Worm (Caenorhabditis elegans) whole organism, early embryonic: ENCODE data around the gene B0244.7.

Experiments
- B0310.2 ChIP-seq: sonication (generic microtip); optimal IDR thresholded peaks from 2 replicates; lab custom pipeline; 2016; ENCODE audit warnings: mild to moderate bottlenecking, missing genetic modification characterization, missing compliant biosample characterization
- ama-1 ChIP-seq: fragments of 150-350 bp; optimal IDR thresholded peaks from 2 replicates; lab custom pipeline; 2014
- ceh-13 ChIP-seq: fragments of 200-800 bp; sonication (Bioruptor generic); optimal IDR thresholded peaks from 2 replicates; lab custom pipeline; 2018; ENCODE audit warnings: mild to moderate bottlenecking, missing genetic modification characterization, missing compliant biosample characterization
- ets-7 ChIP-seq: sonication (generic microtip); optimal IDR thresholded peaks from 2 replicates; lab custom pipeline; 2016; ENCODE audit warnings: missing genotype, missing genetic modification characterization, missing compliant biosample characterization
- flt-1 ChIP-seq: fragments of 200-800 bp; sonication (Bioruptor generic); IDR thresholded peaks from 2 replicates; pipeline ENCODE4 v1.3.6; 2022; ENCODE audit warnings: missing genetic modification characterization, missing compliant biosample characterization
- hmbx-1 ChIP-seq: sonication (generic microtip); optimal IDR thresholded peaks from 2 replicates; lab custom pipeline; 2016; ENCODE audit warnings: mild to moderate bottlenecking, missing genetic modification characterization, missing compliant biosample characterization
- hmg-4 ChIP-seq: fragments of 200-800 bp; sonication (Bioruptor generic); optimal IDR thresholded peaks from 2 replicates; lab custom pipeline; 2018; ENCODE audit warnings: mild to moderate bottlenecking, missing genetic modification characterization, missing compliant biosample characterization
- hnd-1 ChIP-seq: sonication (generic microtip); optimal IDR thresholded peaks from 2 replicates; lab custom pipeline; 2016; ENCODE audit warnings: missing genetic modification characterization, missing compliant biosample characterization
- pes-1 ChIP-seq: fragments of 200-800 bp; sonication (Bioruptor generic); IDR thresholded peaks from 2 replicates; pipeline ENCODE4 v1.3.6; 2022; ENCODE audit warnings: missing genetic modification reagents, missing genetic modification characterization, missing compliant biosample characterization
- scrt-1 ChIP-seq: fragments of 200-800 bp; sonication (Bioruptor generic); IDR thresholded peaks from 2 replicates; pipeline ENCODE4 v1.3.6; 2022; ENCODE audit warnings: missing genetic modification characterization, missing compliant biosample characterization
- sea-1 ChIP-seq: fragments of 200-800 bp; sonication (Bioruptor generic); conservative IDR thresholded peaks from 2 replicates; pipeline ENCODE4 v1.3.6; 2022; ENCODE audit warnings: missing genetic modification characterization, missing compliant biosample characterization
- tbx-11 ChIP-seq: fragments of 200-800 bp; sonication (Bioruptor generic); IDR thresholded peaks from 2 replicates; pipeline ENCODE4 v1.3.6; 2022; ENCODE audit warnings: missing genetic modification characterization, missing compliant biosample characterization
- tbx-37 ChIP-seq: fragments of 200-800 bp; sonication (Bioruptor generic); conservative IDR thresholded peaks from 2 replicates; pipeline ENCODE4 v1.3.6; 2022; ENCODE audit warnings: missing genetic modification reagents, missing genetic modification characterization, missing compliant biosample characterization
- tra-4 ChIP-seq: sonication (generic microtip); optimal IDR thresholded peaks from 2 replicates; lab custom pipeline; 2017; ENCODE audit warnings: missing genetic modification characterization, missing compliant biosample characterization

DNA sequence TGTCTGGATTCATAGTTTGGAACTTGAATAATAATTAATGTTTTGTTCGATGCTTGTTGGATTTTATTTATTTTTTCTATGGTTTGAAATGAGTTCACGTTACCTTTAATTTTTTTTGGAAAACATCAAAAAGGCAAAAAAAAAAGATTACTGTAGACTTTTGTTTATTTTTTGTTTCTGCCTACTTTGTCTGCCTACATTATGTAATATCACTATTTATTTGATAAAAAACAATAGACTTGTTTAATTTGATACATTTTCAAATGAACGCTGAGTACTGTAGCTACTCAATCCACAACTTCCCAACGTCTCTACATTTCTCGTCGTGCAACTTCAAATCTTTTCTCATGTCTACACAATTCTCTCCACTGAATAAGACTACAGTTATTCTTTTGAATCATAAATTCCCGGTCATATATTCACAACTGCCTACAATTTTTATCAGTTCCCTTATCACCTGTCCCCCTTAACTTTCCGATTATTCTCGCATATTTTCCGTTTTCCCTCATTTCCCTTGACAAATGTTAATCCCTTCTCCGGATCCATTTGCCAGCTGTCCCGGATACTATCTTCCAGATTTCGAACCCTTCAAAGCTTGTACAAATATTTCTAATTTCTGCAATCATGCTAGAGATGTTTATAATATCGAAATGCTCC lies at the start of gene B0244.7, which contains the start of gene B0244.9:
- no peak for TF ChIP-seq flt-1 (GFP tag; lab: Robert Waterston, UW)
- TF ChIP-seq hnd-1 (tag; lab: Kevin White, UChicago): no peak
- TF ChIP-seq scrt-1: no peak
- no peak for TF ChIP-seq ama-1 (lab: Kevin White, UChicago)
- TF ChIP-seq ets-7: no peak
- TF ChIP-seq ceh-13 (GFP tag; lab: Kevin White, UChicago): no peak
- TF ChIP-seq pes-1 (GFP tag; lab: Robert Waterston, UW): no peak
- TF ChIP-seq sea-1: no peak
- no peak for TF ChIP-seq tra-4
- no peak for TF ChIP-seq hmbx-1
- TF ChIP-seq hmg-4: no peak
- TF ChIP-seq B0310.2 (tag; lab: Kevin White, UChicago): no peak
- no peak for TF ChIP-seq tbx-11 (GFP tag; lab: Robert Waterston, UW)
- TF ChIP-seq tbx-37 (GFP tag; lab: Robert Waterston, UW): no peak
